Worm (Caenorhabditis elegans) whole organism, L4/young adult: Measurements from ENCODE around the gene F49E11.7.

Experiments
- W03F9.2 ChIP-seq: fragments of 150-350 bp; optimal IDR thresholded peaks from 2 replicates; lab custom pipeline; 2014; ENCODE audit warnings: missing biosample characterization, missing genetic modification characterization
- him-1 ChIP-seq: sonication (generic microtip); optimal IDR thresholded peaks from 2 replicates; lab custom pipeline; 2016; ENCODE audit warnings: missing genotype, missing genetic modification reagents, missing genetic modification characterization, missing compliant biosample characterization

DNA sequence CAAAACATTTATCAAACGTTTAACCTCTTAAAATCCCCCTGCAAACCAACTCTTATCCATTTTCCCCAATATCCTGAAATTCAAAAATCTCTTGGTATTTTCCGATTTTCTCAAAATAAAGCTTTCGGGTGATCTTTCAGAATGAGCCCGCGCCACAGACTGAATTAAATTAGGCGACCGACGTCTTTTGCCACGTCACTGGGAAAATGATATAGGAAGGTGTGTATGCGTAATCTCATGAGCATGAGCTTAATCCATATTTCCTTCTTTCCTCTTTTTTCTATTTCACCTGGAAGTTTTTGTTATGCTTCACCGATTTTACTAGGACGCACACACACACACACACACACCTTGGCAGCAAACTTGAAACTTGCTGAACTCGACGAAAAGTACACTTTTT lies 31.7 kb upstream of the F49E11.7 start:
- TF ChIP-seq W03F9.2 (tag; lab: Kevin White, UChicago) (no peak), him-1 (tag; lab: Kevin White, UChicago) (no peak)
